Worm (Caenorhabditis elegans) whole organism, L4 larva: ENCODE data around the gene F40G9.6.

Experiments used
- D1046.2 ChIP-seq: fragments of 200-800 bp; sonication (Bioruptor generic); IDR thresholded peaks from 2 replicates; pipeline ENCODE4 v1.3.6; 2022; ENCODE audit warnings: missing genetic modification characterization, missing compliant biosample characterization
- F37D6.2 ChIP-seq: sonication (generic microtip); optimal IDR thresholded peaks from 2 replicates; lab custom pipeline; 2016; ENCODE audit warnings: mild to moderate bottlenecking, missing genetic modification characterization, missing compliant biosample characterization
- F44E2.7 ChIP-seq: fragments of 200-800 bp; sonication (Bioruptor generic); IDR thresholded peaks from 2 replicates; pipeline ENCODE4 v2.1.2; 2022; ENCODE audit warnings: missing genetic modification characterization, missing compliant biosample characterization
- T20F7.1 ChIP-seq: fragments of 200-800 bp; sonication (Bioruptor generic); optimal IDR thresholded peaks from 2 replicates; lab custom pipeline; 2018; ENCODE audit warnings: mild to moderate bottlenecking, missing genetic modification characterization, missing compliant biosample characterization
- Y48G9A.11 ChIP-seq: fragments of 200-800 bp; sonication (Bioruptor generic); IDR thresholded peaks from 2 replicates; pipeline ENCODE4 v1.3.6; 2022; ENCODE audit warnings: missing genetic modification reagents, missing genetic modification characterization, missing compliant biosample characterization
- aha-1 ChIP-seq: fragments of 150-350 bp; peaks from one replicate; lab custom pipeline; 2014; ENCODE audit warnings: missing biosample characterization, missing genetic modification characterization
- aly-2 ChIP-seq: sonication (generic microtip); optimal IDR thresholded peaks from 2 replicates; lab custom pipeline; 2018; ENCODE audit warnings: missing biosample characterization, missing genetic modification characterization
- attf-4 ChIP-seq: sonication (generic microtip); optimal IDR thresholded peaks from 3 replicates; lab custom pipeline; 2017; ENCODE audit warnings: missing biosample characterization, missing genetic modification characterization
- ceh-32 ChIP-seq: sonication (generic microtip); optimal IDR thresholded peaks from 2 replicates; lab custom pipeline; 2016; ENCODE audit warnings: mild to moderate bottlenecking, missing genetic modification characterization, missing compliant biosample characterization; ENCODE audit not compliant: poor library complexity
- cey-2 ChIP-seq: sonication (generic microtip); optimal IDR thresholded peaks from 3 replicates; lab custom pipeline; 2017; ENCODE audit warnings: missing genetic modification characterization, mild to moderate bottlenecking, missing compliant biosample characterization, antibody characterized with exemption, borderline replicate concordance; ENCODE audit not compliant: insufficient read depth
- daf-16 ChIP-seq, 3 experiments: sonication (generic microtip); optimal IDR thresholded peaks; 2 replicates each; lab custom pipeline; 2016 to 2017; ENCODE audit warnings: missing genetic modification characterization in 3 of 3, missing genetic modification reagents in 3 of 3, mild to moderate bottlenecking in 2 of 3, missing compliant biosample characterization in 2 of 3, missing biosample characterization in 1 of 3, moderate library complexity in 1 of 3
- dmd-6 ChIP-seq: fragments of 200-800 bp; sonication (Bioruptor generic); IDR thresholded peaks from 2 replicates; pipeline ENCODE4 v1.3.6; 2022; ENCODE audit warnings: missing genetic modification reagents, missing genetic modification characterization, missing compliant biosample characterization
- dmd-9 ChIP-seq: fragments of 200-800 bp; sonication (Bioruptor generic); IDR thresholded peaks from 2 replicates; pipeline ENCODE4 v1.3.6; 2022; ENCODE audit warnings: missing genetic modification reagents, missing genetic modification characterization, missing compliant biosample characterization
- dpl-1 ChIP-seq: fragments of 150-350 bp; optimal IDR thresholded peaks from 2 replicates; lab custom pipeline; 2014; ENCODE audit warnings: missing biosample characterization, missing genetic modification reagents, missing genetic modification characterization
- hlh-11 ChIP-seq: fragments of 200-800 bp; sonication (Bioruptor generic); optimal IDR thresholded peaks from 2 replicates; lab custom pipeline; 2018; ENCODE audit warnings: mild to moderate bottlenecking, missing genetic modification characterization, missing compliant biosample characterization
- hlh-30 ChIP-seq: sonication (generic microtip); optimal IDR thresholded peaks from 2 replicates; lab custom pipeline; 2017; ENCODE audit warnings: antibody characterized with exemption, mild to moderate bottlenecking, missing genetic modification characterization, missing compliant biosample characterization; ENCODE audit not compliant: insufficient read depth
- hmg-1.1 ChIP-seq: fragments of 200-800 bp; sonication (Bioruptor generic); IDR thresholded peaks from 2 replicates; pipeline ENCODE4 v1.3.6; 2022; ENCODE audit warnings: missing genetic modification reagents, missing genetic modification characterization, missing compliant biosample characterization
- lin-15B ChIP-seq: fragments of 150-350 bp; sonication (generic microtip); optimal IDR thresholded peaks from 3 replicates; lab custom pipeline; 2014; ENCODE audit warnings: missing biosample characterization, missing genetic modification characterization
- lin-39 ChIP-seq: fragments of 150-350 bp; optimal IDR thresholded peaks from 2 replicates; lab custom pipeline; 2014; ENCODE audit warnings: missing biosample characterization, missing genetic modification reagents, missing genetic modification characterization
- lsy-2 ChIP-seq, 2 experiments: fragments of 150-350 bp in 1 of 2; sonication (generic microtip) in 1 of 2; optimal IDR thresholded peaks; 2 replicates each; lab custom pipeline; 2014 to 2017; ENCODE audit warnings: missing biosample characterization in 2 of 2, missing genetic modification characterization in 2 of 2
- madf-9 ChIP-seq: fragments of 200-800 bp; sonication (Bioruptor generic); conservative IDR thresholded peaks from 2 replicates; pipeline ENCODE4 v1.3.6; 2022; ENCODE audit warnings: missing genetic modification reagents, missing genetic modification characterization, missing compliant biosample characterization
- mdl-1 ChIP-seq, 2 experiments: fragments of 150-350 bp in 1 of 2; sonication (generic microtip) in 1 of 2; optimal IDR thresholded peaks; 2 replicates each; lab custom pipeline; 2014 to 2017; ENCODE audit warnings: missing biosample characterization in 2 of 2, missing genetic modification characterization in 2 of 2
- mes-2 ChIP-seq: sonication (generic microtip); optimal IDR thresholded peaks from 2 replicates; lab custom pipeline; 2016; ENCODE audit warnings: missing genotype, mild to moderate bottlenecking, missing genetic modification characterization, missing compliant biosample characterization; ENCODE audit not compliant: poor library complexity, severe bottlenecking
- mxl-2 ChIP-seq: fragments of 200-800 bp; sonication (Bioruptor generic); conservative IDR thresholded peaks from 2 replicates; pipeline ENCODE4 v1.3.6; 2022; ENCODE audit warnings: missing genetic modification reagents, missing genetic modification characterization, missing compliant biosample characterization
- nhr-10 ChIP-seq: fragments of 150-350 bp; optimal IDR thresholded peaks from 2 replicates; lab custom pipeline; 2014; ENCODE audit warnings: missing biosample characterization, missing genetic modification characterization
- nhr-237 ChIP-seq: sonication (generic microtip); optimal IDR thresholded peaks from 2 replicates; lab custom pipeline; 2017; ENCODE audit warnings: missing biosample characterization, missing genetic modification characterization
- nhr-41 ChIP-seq: fragments of 200-800 bp; sonication (Bioruptor generic); IDR thresholded peaks from 2 replicates; pipeline ENCODE4 v1.3.6; 2022; ENCODE audit warnings: missing genetic modification reagents, missing genetic modification characterization, missing compliant biosample characterization
- nhr-42 ChIP-seq: fragments of 200-800 bp; sonication (Bioruptor generic); IDR thresholded peaks from 2 replicates; pipeline ENCODE4 v1.3.6; 2022; ENCODE audit warnings: missing genetic modification characterization, missing compliant biosample characterization
- nhr-48 ChIP-seq: sonication (generic microtip); optimal IDR thresholded peaks from 2 replicates; lab custom pipeline; 2016; ENCODE audit warnings: mild to moderate bottlenecking, missing genetic modification characterization, missing compliant biosample characterization
- nhr-77 ChIP-seq: fragments of 150-350 bp; optimal IDR thresholded peaks from 2 replicates; lab custom pipeline; 2014; ENCODE audit warnings: missing biosample characterization, missing genetic modification characterization
- skn-1 ChIP-seq: fragments of 150-350 bp; optimal IDR thresholded peaks from 2 replicates; lab custom pipeline; 2014; ENCODE audit warnings: missing biosample characterization, missing genetic modification characterization
- spr-1 ChIP-seq: sonication (generic microtip); optimal IDR thresholded peaks from 2 replicates; lab custom pipeline; 2016; ENCODE audit warnings: mild to moderate bottlenecking, missing genetic modification characterization, missing compliant biosample characterization
- tag-97 ChIP-seq: fragments of 200-800 bp; sonication (Bioruptor generic); IDR thresholded peaks from 2 replicates; pipeline ENCODE4 v1.3.6; 2022; ENCODE audit warnings: missing genetic modification characterization, missing compliant biosample characterization
- tra-1 ChIP-seq: fragments of 200-800 bp; sonication (Bioruptor generic); IDR thresholded peaks from 2 replicates; pipeline ENCODE4 v1.3.6; 2022; ENCODE audit warnings: missing genetic modification reagents, missing genetic modification characterization, missing compliant biosample characterization
- unc-39 ChIP-seq: sonication (generic microtip); optimal IDR thresholded peaks from 2 replicates; lab custom pipeline; 2017; ENCODE audit warnings: missing biosample characterization, missing genetic modification characterization
- zag-1 ChIP-seq: fragments of 150-350 bp; optimal IDR thresholded peaks from 2 replicates; lab custom pipeline; 2014; ENCODE audit warnings: missing biosample characterization, missing genetic modification characterization
- zfp-2 ChIP-seq: sonication (generic microtip); optimal IDR thresholded peaks from 2 replicates; lab custom pipeline; 2016; ENCODE audit warnings: mild to moderate bottlenecking, missing genetic modification characterization, missing compliant biosample characterization
- zfp-3 ChIP-seq: fragments of 200-800 bp; sonication (Bioruptor generic); conservative IDR thresholded peaks from 2 replicates; pipeline ENCODE4 v1.3.6; 2022; ENCODE audit warnings: missing genetic modification reagents, missing genetic modification characterization, missing compliant biosample characterization

Gene F40G9.6

ce11 chrIII:188426-188888, 9.1 kb downstream of the F40G9.6 start, which contains the start of gene ubc-20:
ubc-20 (plus strand) TSS chrIII:188838.
- TF ChIP-seq zfp-3 (GFP tag; lab: Robert Waterston, UW): no peak
- TF ChIP-seq dpl-1: peak; percentile 15
- TF ChIP-seq daf-16 (GFP tag; optimal IDR thresholded peaks at IDR 0.05; lab: Kevin White, UChicago): no peak
- peak; percentile 11 for TF ChIP-seq daf-16 (tag; optimal IDR thresholded peaks at IDR 0.05; lab: Kevin White, UChicago)
- no peak for TF ChIP-seq hlh-11
- TF ChIP-seq dmd-6 (GFP tag; lab: Robert Waterston, UW): no peak
- TF ChIP-seq lsy-2 (tag; optimal IDR thresholded peaks at IDR 0.05; lab: Kevin White, UChicago): peak in 1 of 2 experiments; percentile 26
- no peak for TF ChIP-seq spr-1 (tag; lab: Kevin White, UChicago)
- no peak for TF ChIP-seq lin-39 (tag; lab: Kevin White, UChicago)
- TF ChIP-seq nhr-237 (tag; lab: Kevin White, UChicago): no peak
- TF ChIP-seq mes-2 (tag; lab: Kevin White, UChicago): no peak
- TF ChIP-seq unc-39 (tag; lab: Kevin White, UChicago): no peak
- no peak for TF ChIP-seq madf-9
- TF ChIP-seq F44E2.7: no peak
- peak; percentile 95 for TF ChIP-seq Y48G9A.11
- peak; percentile 25 for TF ChIP-seq nhr-77 (tag; lab: Kevin White, UChicago)
- TF ChIP-seq T20F7.1 (GFP tag; lab: Kevin White, UChicago): peak; percentile 98
- TF ChIP-seq D1046.2 (GFP tag; lab: Robert Waterston, UW): no peak
- TF ChIP-seq hlh-30: peak; percentile 62
- TF ChIP-seq, all 104 proteins: peak for 7

ce11 chrIII:189280-189679, 9.9 kb downstream of the F40G9.6 start:
- TF ChIP-seq dmd-9 (GFP tag; lab: Robert Waterston, UW): no peak
- TF ChIP-seq aha-1 (tag; lab: Kevin White, UChicago): peak; percentile 79

- TF ChIP-seq nhr-42 (GFP tag; lab: Robert Waterston, UW) (peak; percentile 12; the same call in 1 of the 2 replicates), ceh-32 (tag; lab: Kevin White, UChicago) (no peak), nhr-237 (tag; lab: Kevin White, UChicago) (no peak), nhr-10 (tag; lab: Kevin White, UChicago) (no peak)
Observed at ce11 chrIII:190686-191085, 11.3 kb downstream of the F40G9.6 start, which contains the start of gene cox-17. cox-17 (plus strand) TSS chrIII:190986.

- no peak for TF ChIP-seq mdl-1 (tag; optimal IDR thresholded peaks at IDR 0.05; lab: Kevin White, UChicago)
- no peak for TF ChIP-seq nhr-41 (GFP tag; lab: Robert Waterston, UW)
- no peak for TF ChIP-seq nhr-48 (tag; lab: Kevin White, UChicago)
- TF ChIP-seq mxl-2 (GFP tag; lab: Robert Waterston, UW): no peak
- TF ChIP-seq nhr-42 (GFP tag; lab: Robert Waterston, UW): no peak
- no peak for TF ChIP-seq F37D6.2 (tag; lab: Kevin White, UChicago)
- no peak for TF ChIP-seq aly-2
- no peak for TF ChIP-seq cey-2 (tag; lab: Kevin White, UChicago)
- no peak for TF ChIP-seq lsy-2 (tag; optimal IDR thresholded peaks at IDR 0.05; lab: Kevin White, UChicago)
- no peak for TF ChIP-seq tra-1
- TF ChIP-seq hmg-1.1 (GFP tag; lab: Robert Waterston, UW): no peak
- TF ChIP-seq tag-97 (GFP tag; lab: Robert Waterston, UW): no peak
- no peak for TF ChIP-seq skn-1 (tag; lab: Kevin White, UChicago)
- no peak for TF ChIP-seq attf-4 (tag; lab: Kevin White, UChicago)
- TF ChIP-seq aha-1 (tag; lab: Kevin White, UChicago): no peak
- no peak for TF ChIP-seq zfp-2 (tag; lab: Kevin White, UChicago)
- TF ChIP-seq zag-1: no peak
- TF ChIP-seq nhr-10 (tag; lab: Kevin White, UChicago): no peak
- TF ChIP-seq lin-15B (tag; lab: Kevin White, UChicago): no peak
Observed at ce11 chrIII:191803-192202, 12.5 kb downstream of the F40G9.6 start, which contains the start of gene sec-20. sec-20 (plus strand) TSS chrIII:192103.
